Worm (Caenorhabditis elegans) whole organism, L4 larva: ENCODE results near the gene T09A5.5.

Experiments used
- mxl-2 ChIP-seq: fragments of 200-800 bp; sonication (Bioruptor generic); conservative IDR thresholded peaks from 2 replicates; pipeline ENCODE4 v1.3.6; 2022; ENCODE audit warnings: missing genetic modification reagents, missing genetic modification characterization, missing compliant biosample characterization
- nhr-237 ChIP-seq: sonication (generic microtip); optimal IDR thresholded peaks from 2 replicates; lab custom pipeline; 2017; ENCODE audit warnings: missing biosample characterization, missing genetic modification characterization
- pha-4 ChIP-seq, 2 experiments: fragments of 150-350 bp in 1 of 2; fragments of 200-800 bp in 1 of 2; sonication (Bioruptor generic) in 1 of 2; IDR thresholded peaks in 1 of 2; optimal IDR thresholded peaks in 1 of 2; 2 replicates each; pipeline versions ENCODE4 v1.3.6 to Lab custom; 2014 to 2022; ENCODE audit warnings: missing genetic modification characterization in 2 of 2, missing genetic modification reagents in 2 of 2, missing biosample characterization in 1 of 2, missing compliant biosample characterization in 1 of 2

DNA sequence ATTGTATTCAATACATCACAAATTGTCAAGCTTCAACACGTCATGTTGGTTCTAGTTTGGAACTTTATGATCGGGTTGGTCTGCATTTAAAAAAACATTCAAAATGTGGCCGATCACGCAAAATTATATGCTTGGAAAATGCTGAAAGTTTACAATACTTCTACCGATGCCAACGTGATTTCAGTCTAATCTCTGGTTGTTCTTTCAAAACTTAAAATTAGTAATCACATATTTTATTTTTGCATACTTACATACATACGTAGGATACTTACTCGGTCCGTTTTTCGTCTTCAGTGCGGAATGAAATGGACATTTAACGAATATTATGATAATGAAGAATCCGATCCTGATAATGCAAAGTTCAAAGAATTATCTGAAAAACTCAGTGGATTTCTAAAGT, 28.5 kb downstream of the T09A5.5 start, which contains the start of gene srw-62:
- no peak for TF ChIP-seq pha-4 (GFP tag; IDR thresholded peaks at IDR 0.05; lab: Robert Waterston, UW)
- TF ChIP-seq pha-4 (tag; optimal IDR thresholded peaks at IDR 0.05; lab: Kevin White, UChicago): no peak
- no peak for TF ChIP-seq mxl-2 (GFP tag; lab: Robert Waterston, UW)
- no peak for TF ChIP-seq nhr-237 (tag; lab: Kevin White, UChicago)
